Worm (Caenorhabditis elegans): Measurements from ENCODE around the gene lin-37.

ce11 chrIII:7111793-7112192 is 39.4 kb upstream of the lin-37 start, which contains the start of gene B0280.7:
- TF ChIP-seq nhr-237 (tag; optimal IDR thresholded peaks at IDR 0.05) = no peak
- no peak for TF ChIP-seq dmd-6 (GFP tag; IDR thresholded peaks at IDR 0.05)
- no peak for TF ChIP-seq lin-39 (tag; optimal IDR thresholded peaks at IDR 0.05)
- no peak for TF ChIP-seq snpc-1.2 (GFP tag; IDR thresholded peaks at IDR 0.05)
- TF ChIP-seq hlh-30 (tag; optimal IDR thresholded peaks at IDR 0.05; ENCODE audit: insufficient read depth) = no peak
- TF ChIP-seq D1046.2 (GFP tag; IDR thresholded peaks at IDR 0.05) = no peak
- no peak for TF ChIP-seq unc-39 (tag; optimal IDR thresholded peaks at IDR 0.05)

Data from whole organism, L4 larva.